Fruit fly (Drosophila melanogaster): Measurements from ENCODE around the gene Sry-delta.

Sry-delta gene

dm6 chr3R:30038628-30039027 is 4.5 kb upstream of the Sry-delta start, which contains the start of gene janB:
janB (minus strand) TSS chr3R:30038728.
- TF ChIP-seq pho (GFP tag; optimal IDR thresholded peaks at IDR 0.05) (no peak), CG12391 (tag; optimal IDR thresholded peaks at IDR 0.05) (no peak), TFAM (GFP tag; optimal IDR thresholded peaks at IDR 0.05) (no peak), CG10431 (GFP tag; optimal IDR thresholded peaks at IDR 0.05) (no peak), aop (GFP tag; IDR thresholded peaks at IDR 0.05) (no peak), schlank (tag; optimal IDR thresholded peaks at IDR 0.05) (no peak), insv (GFP tag; optimal IDR thresholded peaks at IDR 0.05) (no peak), croc (GFP tag; conservative IDR thresholded peaks at IDR 0.05) (no peak), otp (GFP tag; IDR thresholded peaks at IDR 0.05) (no peak), CG2116 (GFP tag; optimal IDR thresholded peaks at IDR 0.05) (no peak), ewg (GFP tag; optimal IDR thresholded peaks at IDR 0.05) (no peak), shn (GFP tag; optimal IDR thresholded peaks at IDR 0.05) (no peak), CG32532 (GFP tag; IDR thresholded peaks at IDR 0.05) (no peak)

- TF ChIP-seq CG2712 (tag; optimal IDR thresholded peaks at IDR 0.05) (peak; percentile 54), Ssrp (tag; optimal IDR thresholded peaks at IDR 0.05) (no peak), dmrt99B (tag; optimal IDR thresholded peaks at IDR 0.05) (no peak), otp (GFP tag; IDR thresholded peaks at IDR 0.05) (no peak), CG10209 (GFP tag; optimal IDR thresholded peaks at IDR 0.05) (no peak), CG10979 (tag; optimal IDR thresholded peaks at IDR 0.05) (peak; percentile 7), Rfx (GFP tag; IDR thresholded peaks at IDR 0.05) (peak; percentile 44), CG6791 (GFP tag; IDR thresholded peaks at IDR 0.05; ENCODE audit: partially characterized antibody) (peak; percentile 99), lbe (GFP tag; optimal IDR thresholded peaks at IDR 0.05) (no peak), amos (GFP tag; IDR thresholded peaks at IDR 0.05; ENCODE audit: partially characterized antibody) (peak; percentile 99), Dp (GFP tag; optimal IDR thresholded peaks at IDR 0.05) (peak; percentile 63), CG17568 (GFP tag; optimal IDR thresholded peaks at IDR 0.05) (no peak), gfzf (GFP tag; optimal IDR thresholded peaks at IDR 0.05) (peak; percentile 63), NFAT (GFP tag; IDR thresholded peaks at IDR 0.05) (no peak), CG16813 (GFP tag; IDR thresholded peaks at IDR 0.05; ENCODE audit: partially characterized antibody) (peak; percentile 100), onecut (GFP tag; IDR thresholded peaks at IDR 0.05) (no peak), Scr (GFP tag; IDR thresholded peaks at IDR 0.05; ENCODE audit: partially characterized antibody) (peak; percentile 99), CG3847 (GFP tag; IDR thresholded peaks at IDR 0.05) (peak; percentile 52), Mrtf (GFP tag; IDR thresholded peaks at IDR 0.05) (no peak), tll (GFP tag; optimal IDR thresholded peaks at IDR 0.05) (no peak), Gsc (GFP tag; IDR thresholded peaks at IDR 0.05) (no peak), nmo (GFP tag; optimal IDR thresholded peaks at IDR 0.05) (peak; percentile 47), CG30403 (GFP tag; optimal IDR thresholded peaks at IDR 0.05) (peak; percentile 16), CG9932 (GFP tag; IDR thresholded peaks at IDR 0.05) (peak; percentile 43; the same call in 1 of the 2 replicates), D19B (GFP tag; optimal IDR thresholded peaks at IDR 0.05) (no peak), CG17328 (GFP tag; IDR thresholded peaks at IDR 0.05) (no peak), hb (GFP tag; IDR thresholded peaks at IDR 0.05; ENCODE audit: partially characterized antibody) (peak; percentile 99), Sry-β (GFP tag; optimal IDR thresholded peaks at IDR 0.05) (peak; percentile 54), BtbVII (GFP tag; optimal IDR thresholded peaks at IDR 0.05) (no peak), CG5180 (GFP tag; optimal IDR thresholded peaks at IDR 0.05) (no peak), Rx (GFP tag; IDR thresholded peaks at IDR 0.05) (no peak), CG7271 (tag; optimal IDR thresholded peaks at IDR 0.05) (no peak), bsh (GFP tag; optimal IDR thresholded peaks at IDR 0.05) (no peak), dmrt11E (tag; optimal IDR thresholded peaks at IDR 0.05) (no peak), Vsx1 (GFP tag; optimal IDR thresholded peaks at IDR 0.05) (no peak), CG3995 (GFP tag; optimal IDR thresholded peaks at IDR 0.05) (peak; percentile 78), CG10654 (GFP tag; optimal IDR thresholded peaks at IDR 0.05) (no peak)
Measured at dm6 chr3R:30039494-30039893, 3.6 kb upstream of the Sry-delta start, which contains the start of the genes janA, Sry-alpha and Sry-beta. janA (minus strand) TSS chr3R:30039533. Sry-alpha (plus strand) TSS chr3R:30039719. Sry-beta (plus strand) TSS chr3R:30039719.
